Fruit fly (Drosophila melanogaster) whole organism, prepupa: ENCODE measurements around the gene Task7.

ENCODE experiments used
- Blimp-1 ChIP-seq: fragments of 200-800 bp; sonication (Bioruptor generic); optimal IDR thresholded peaks from 3 replicates; lab custom pipeline; 2017; ENCODE audit warnings: missing biosample characterization, missing genetic modification characterization, mild to moderate bottlenecking, moderate library complexity, missing genetic modification reagents
- CG11294 ChIP-seq: fragments of 200-800 bp; sonication (Bioruptor generic); IDR thresholded peaks from 2 replicates; pipeline ENCODE4 v1.3.6; 2022; ENCODE audit warnings: missing biosample characterization, missing genetic modification characterization
- CG11762 ChIP-seq: fragments of 200-800 bp; sonication (Bioruptor generic); optimal IDR thresholded peaks from 3 replicates; lab custom pipeline; 2016; ENCODE audit warnings: missing biosample characterization, missing genetic modification characterization; ENCODE audit not compliant: insufficient read depth
- CG11902 ChIP-seq: fragments of 200-800 bp; sonication (Bioruptor generic); optimal IDR thresholded peaks from 3 replicates; lab custom pipeline; 2016; ENCODE audit warnings: missing biosample characterization, missing genetic modification characterization
- CG15336 ChIP-seq: fragments of 200-800 bp; sonication (Bioruptor generic); IDR thresholded peaks from 2 replicates; pipeline ENCODE4 v1.3.6; 2022; ENCODE audit warnings: missing biosample characterization, missing genetic modification characterization
- CG1621 ChIP-seq: fragments of 200-800 bp; sonication (Bioruptor generic); optimal IDR thresholded peaks from 3 replicates; lab custom pipeline; 2018; ENCODE audit warnings: missing biosample characterization, mild to moderate bottlenecking, missing genetic modification characterization
- CG16779 ChIP-seq: fragments of 200-800 bp; sonication (Bioruptor generic); optimal IDR thresholded peaks from 3 replicates; lab custom pipeline; 2017; ENCODE audit warnings: missing biosample characterization, mild to moderate bottlenecking, missing genetic modification characterization
- CG3032 ChIP-seq: fragments of 200-800 bp; optimal IDR thresholded peaks from 2 replicates; lab custom pipeline; 2019; ENCODE audit warnings: missing biosample characterization, mild to moderate bottlenecking, missing genetic modification characterization, moderate library complexity
- CG31627 ChIP-seq: fragments of 200-800 bp; sonication (Bioruptor generic); optimal IDR thresholded peaks from 3 replicates; lab custom pipeline; 2016; ENCODE audit warnings: missing biosample characterization, missing genetic modification characterization
- CG32006 ChIP-seq: fragments of 200-800 bp; sonication (Bioruptor generic); optimal IDR thresholded peaks from 3 replicates; lab custom pipeline; 2017; ENCODE audit warnings: missing biosample characterization, mild to moderate bottlenecking, missing genetic modification characterization
- CG34406 ChIP-seq: fragments of 200-800 bp; sonication (Bioruptor generic); optimal IDR thresholded peaks from 3 replicates; lab custom pipeline; 2016; ENCODE audit warnings: missing biosample characterization, missing genetic modification characterization
- CG3919 ChIP-seq: fragments of 200-800 bp; sonication (Bioruptor generic); optimal IDR thresholded peaks from 3 replicates; lab custom pipeline; 2016; ENCODE audit warnings: missing biosample characterization, missing genetic modification characterization
- CG4318 ChIP-seq: fragments of 200-800 bp; sonication (Bioruptor generic); optimal IDR thresholded peaks from 3 replicates; lab custom pipeline; 2017; ENCODE audit warnings: missing biosample characterization, mild to moderate bottlenecking, missing genetic modification characterization
- CG6163 ChIP-seq: fragments of 200-800 bp; sonication (Bioruptor generic); IDR thresholded peaks from 3 replicates; pipeline ENCODE4 v1.3.6; 2022; ENCODE audit warnings: missing biosample characterization, missing genetic modification characterization
- CG6276 ChIP-seq: fragments of 200-800 bp; sonication (Bioruptor generic); optimal IDR thresholded peaks from 2 replicates; lab custom pipeline; 2017; ENCODE audit warnings: missing biosample characterization, mild to moderate bottlenecking, missing genetic modification characterization
- CG6792 ChIP-seq: fragments of 200-800 bp; sonication (Bioruptor generic); optimal IDR thresholded peaks from 3 replicates; lab custom pipeline; 2016; ENCODE audit warnings: missing biosample characterization, missing genetic modification characterization
- CG6808 ChIP-seq: fragments of 200-800 bp; sonication (Bioruptor generic); optimal IDR thresholded peaks from 3 replicates; lab custom pipeline; 2017; ENCODE audit warnings: missing biosample characterization, missing genetic modification characterization, mild to moderate bottlenecking, moderate library complexity, missing genetic modification reagents
- CG8119 ChIP-seq: fragments of 200-800 bp; sonication (Bioruptor generic); IDR thresholded peaks from 3 replicates; pipeline ENCODE4 v1.3.6; 2022; ENCODE audit warnings: missing biosample characterization, missing genetic modification characterization
- CG8319 ChIP-seq: fragments of 200-800 bp; sonication (Bioruptor generic); optimal IDR thresholded peaks from 3 replicates; lab custom pipeline; 2016; ENCODE audit warnings: missing biosample characterization, missing genetic modification characterization
- CG8632 ChIP-seq: fragments of 200-800 bp; sonication (Bioruptor generic); optimal IDR thresholded peaks from 3 replicates; lab custom pipeline; 2016; ENCODE audit warnings: missing biosample characterization, missing genetic modification characterization
- Eip75B ChIP-seq: fragments of 200-800 bp; sonication (Bioruptor generic); optimal IDR thresholded peaks from 3 replicates; lab custom pipeline; 2016; ENCODE audit warnings: missing biosample characterization, missing genetic modification characterization
- Eip78C ChIP-seq: fragments of 200-800 bp; sonication (Bioruptor generic); peaks from one replicate; lab custom pipeline; 2016; ENCODE audit warnings: missing biosample characterization, missing genetic modification characterization
- Ets21C ChIP-seq: fragments of 200-800 bp; sonication (Bioruptor generic); optimal IDR thresholded peaks from 3 replicates; lab custom pipeline; 2016; ENCODE audit warnings: missing biosample characterization, missing genetic modification characterization
- Ets96B ChIP-seq: fragments of 200-800 bp; optimal IDR thresholded peaks from 2 replicates; lab custom pipeline; 2019; ENCODE audit warnings: missing biosample characterization, mild to moderate bottlenecking, missing genetic modification characterization, moderate library complexity
- Gug ChIP-seq: fragments of 200-800 bp; sonication (Bioruptor generic); IDR thresholded peaks from 2 replicates; pipeline ENCODE4 v1.3.6; 2022; ENCODE audit warnings: missing biosample characterization, missing genetic modification characterization
- Hr38 ChIP-seq: sonication (Bioruptor generic); optimal IDR thresholded peaks from 2 replicates; lab custom pipeline; 2016; ENCODE audit warnings: missing biosample characterization, missing genetic modification characterization
- Hr39 ChIP-seq: fragments of 200-800 bp; sonication (Bioruptor generic); optimal IDR thresholded peaks from 2 replicates; lab custom pipeline; 2016; ENCODE audit warnings: missing biosample characterization, missing genetic modification characterization
- Lpt ChIP-seq: fragments of 200-800 bp; sonication (Bioruptor generic); optimal IDR thresholded peaks from 3 replicates; lab custom pipeline; 2016; ENCODE audit warnings: missing biosample characterization, missing genetic modification characterization
- Met ChIP-seq: fragments of 200-800 bp; sonication (Bioruptor generic); optimal IDR thresholded peaks from 3 replicates; lab custom pipeline; 2016; ENCODE audit warnings: missing biosample characterization, missing genetic modification characterization
- OdsH ChIP-seq: fragments of 200-800 bp; sonication (Bioruptor generic); optimal IDR thresholded peaks from 3 replicates; lab custom pipeline; 2016; ENCODE audit warnings: missing biosample characterization, missing genetic modification characterization
- Sox102F ChIP-seq: fragments of 200-800 bp; sonication (Bioruptor generic); optimal IDR thresholded peaks from 2 replicates; lab custom pipeline; 2016; ENCODE audit warnings: missing biosample characterization, mild to moderate bottlenecking, missing genetic modification characterization
- Sox14 ChIP-seq: fragments of 200-800 bp; sonication (Bioruptor generic); optimal IDR thresholded peaks from 3 replicates; lab custom pipeline; 2016; ENCODE audit warnings: missing biosample characterization, missing genetic modification characterization
- Sox15 ChIP-seq: fragments of 200-800 bp; sonication (Bioruptor generic); optimal IDR thresholded peaks from 3 replicates; lab custom pipeline; 2016; ENCODE audit warnings: missing biosample characterization, missing genetic modification characterization
- achi ChIP-seq: fragments of 200-800 bp; sonication (Bioruptor generic); optimal IDR thresholded peaks from 3 replicates; lab custom pipeline; 2016; ENCODE audit warnings: missing biosample characterization, missing genetic modification characterization
- acj6 ChIP-seq: fragments of 200-800 bp; sonication (Bioruptor generic); optimal IDR thresholded peaks from 3 replicates; lab custom pipeline; 2016; ENCODE audit warnings: missing biosample characterization, missing genetic modification characterization
- cyc ChIP-seq: fragments of 200-800 bp; sonication (Bioruptor generic); optimal IDR thresholded peaks from 3 replicates; lab custom pipeline; 2016; ENCODE audit warnings: missing biosample characterization, missing genetic modification characterization
- dac ChIP-seq: fragments of 200-800 bp; sonication (Bioruptor generic); optimal IDR thresholded peaks from 2 replicates; lab custom pipeline; 2017; ENCODE audit warnings: missing biosample characterization, mild to moderate bottlenecking, missing genetic modification characterization
- dsx ChIP-seq: fragments of 200-800 bp; optimal IDR thresholded peaks from 3 replicates; lab custom pipeline; 2019; ENCODE audit warnings: missing biosample characterization, mild to moderate bottlenecking, missing genetic modification characterization, moderate library complexity; ENCODE audit not compliant: poor library complexity, severe bottlenecking
- eg ChIP-seq: fragments of 200-800 bp; sonication (Bioruptor generic); IDR thresholded peaks from 3 replicates; pipeline ENCODE4 v1.3.6; 2022; ENCODE audit warnings: missing biosample characterization, missing genetic modification characterization
- esn ChIP-seq: fragments of 200-800 bp; sonication (Bioruptor generic); optimal IDR thresholded peaks from 2 replicates; lab custom pipeline; 2016; ENCODE audit warnings: missing biosample characterization, mild to moderate bottlenecking, missing genetic modification characterization, moderate library complexity
- fd85E ChIP-seq: fragments of 200-800 bp; sonication (Bioruptor generic); optimal IDR thresholded peaks from 3 replicates; lab custom pipeline; 2016; ENCODE audit warnings: missing biosample characterization, missing genetic modification characterization
- fkh ChIP-seq: fragments of 200-800 bp; sonication (Bioruptor generic); optimal IDR thresholded peaks from 3 replicates; lab custom pipeline; 2017; ENCODE audit warnings: missing biosample characterization, mild to moderate bottlenecking, missing genetic modification characterization, moderate library complexity
- lz ChIP-seq: fragments of 200-800 bp; sonication (Bioruptor generic); optimal IDR thresholded peaks from 3 replicates; lab custom pipeline; 2016; ENCODE audit warnings: missing biosample characterization, missing genetic modification characterization
- net ChIP-seq: fragments of 200-800 bp; sonication (Bioruptor generic); optimal IDR thresholded peaks from 3 replicates; lab custom pipeline; 2016; ENCODE audit warnings: missing biosample characterization, missing genetic modification characterization
- salr ChIP-seq, 2 experiments: fragments of 200-800 bp; sonication (Bioruptor generic); optimal IDR thresholded peaks; 3 replicates each; lab custom pipeline; 2016 to 2018; ENCODE audit warnings: missing biosample characterization in 2 of 2, missing genetic modification characterization in 2 of 2, mild to moderate bottlenecking in 1 of 2
- ss ChIP-seq, 2 experiments: fragments of 200-800 bp; sonication (Bioruptor generic); optimal IDR thresholded peaks; 2 replicates in 1 of 2; 3 replicates in 1 of 2; lab custom pipeline; 2017 to 2018; ENCODE audit warnings: mild to moderate bottlenecking in 2 of 2, missing biosample characterization in 2 of 2, missing genetic modification characterization in 2 of 2, moderate library complexity in 1 of 2
- topi ChIP-seq: fragments of 200-800 bp; sonication (Bioruptor generic); optimal IDR thresholded peaks from 3 replicates; lab custom pipeline; 2016; ENCODE audit warnings: missing biosample characterization, missing genetic modification characterization

Gene Task7

dm6 chr3R:9404104-9404512 is 8.0 kb downstream of the Task7 start, which contains the start of the genes CG9356, BBIP1 and CG8135:
CG9356 (minus strand) TSS chr3R:9404269.
BBIP1 (plus strand) TSS chr3R:9404385.
CG8135 (plus strand) TSS chr3R:9404385.
- TF ChIP-seq CG11762 (GFP tag; lab: Kevin White, UChicago): peak; percentile 54
- TF ChIP-seq OdsH (GFP tag; lab: Kevin White, UChicago): no peak
- TF ChIP-seq fkh (GFP tag; lab: Kevin White, UChicago): no peak
- no peak for TF ChIP-seq Ets96B (tag; lab: Kevin White, UChicago)
- TF ChIP-seq CG11902: peak; percentile 14
- TF ChIP-seq acj6 (GFP tag; lab: Kevin White, UChicago): peak; percentile 74
- TF ChIP-seq Eip75B (GFP tag; lab: Kevin White, UChicago): no peak
- peak; percentile 44 for TF ChIP-seq CG3032 (tag; lab: Kevin White, UChicago)
- TF ChIP-seq Sox14 (GFP tag; lab: Kevin White, UChicago): peak; percentile 85
- TF ChIP-seq dac (GFP tag; lab: Kevin White, UChicago): no peak
- peak; percentile 82 for TF ChIP-seq cyc (GFP tag; lab: Kevin White, UChicago)
- no peak for TF ChIP-seq eg (GFP tag; lab: Robert Waterston, UW)
- TF ChIP-seq Hr39 (GFP tag; lab: Kevin White, UChicago): no peak
- peak; percentile 79 for TF ChIP-seq lz (GFP tag; lab: Kevin White, UChicago)
- peak; percentile 61; the same call in 2 of the 3 replicates for TF ChIP-seq CG6163 (GFP tag; lab: Robert Waterston, UW)
- peak; percentile 52 for TF ChIP-seq Gug (GFP tag; lab: Robert Waterston, UW)
- no peak for TF ChIP-seq ss (GFP tag; optimal IDR thresholded peaks at IDR 0.05; lab: Kevin White, UChicago)
- TF ChIP-seq Eip78C (GFP tag; lab: Kevin White, UChicago): peak; percentile 91
- TF ChIP-seq Sox15: peak; percentile 33
- no peak for TF ChIP-seq CG6792 (GFP tag; lab: Kevin White, UChicago)
- TF ChIP-seq topi (GFP tag; lab: Kevin White, UChicago): peak; percentile 68
- TF ChIP-seq Ets21C: no peak
- TF ChIP-seq Blimp-1: no peak
- no peak for TF ChIP-seq Hr38 (GFP tag; lab: Kevin White, UChicago)
- no peak for TF ChIP-seq CG3919 (GFP tag; lab: Kevin White, UChicago)
- no peak for TF ChIP-seq achi (GFP tag; lab: Kevin White, UChicago)
- peak; percentile 43; the same call in 1 of the 2 replicates for TF ChIP-seq CG15336 (GFP tag; lab: Robert Waterston, UW)
- TF ChIP-seq CG31627 (GFP tag; lab: Kevin White, UChicago): peak; percentile 78
- TF ChIP-seq CG4318: no peak
- TF ChIP-seq CG6808 (GFP tag; lab: Kevin White, UChicago): no peak
- peak; percentile 28 for TF ChIP-seq CG34406 (GFP tag; lab: Kevin White, UChicago)
- TF ChIP-seq CG11294: 0 out of 2 replicates have a peak, but pooled peaks have one; percentile 17
- TF ChIP-seq esn: peak; percentile 85
- no peak for TF ChIP-seq net
- peak; percentile 3 for TF ChIP-seq Lpt (GFP tag; lab: Kevin White, UChicago)
- TF ChIP-seq CG8319 (GFP tag; lab: Kevin White, UChicago): peak; percentile 53
- no peak for TF ChIP-seq CG1621 (tag; lab: Kevin White, UChicago)
- no peak for TF ChIP-seq CG6276
- TF ChIP-seq, all 60 proteins: peak for 19

dm6 chr3R:9401127-9401603 is 10.9 kb downstream of the Task7 start, which contains the start of the genes RpL34b and CG8132:
RpL34b (minus strand) TSS chr3R:9401226.
CG8132 (plus strand) TSS chr3R:9401495.
- no peak for TF ChIP-seq CG6276
- peak; percentile 89 for TF ChIP-seq achi (GFP tag; lab: Kevin White, UChicago)
- peak; percentile 88 for TF ChIP-seq CG34406 (GFP tag; lab: Kevin White, UChicago)
- peak; percentile 96 for TF ChIP-seq Gug (GFP tag; lab: Robert Waterston, UW)
- TF ChIP-seq CG8119 (GFP tag; lab: Robert Waterston, UW): peak; percentile 86
- peak; percentile 86 for TF ChIP-seq Lpt (GFP tag; lab: Kevin White, UChicago)
- peak; percentile 79 for TF ChIP-seq fd85E (GFP tag; lab: Kevin White, UChicago)
- TF ChIP-seq CG15336 (GFP tag; lab: Robert Waterston, UW): peak; percentile 86
- peak; percentile 86 for TF ChIP-seq CG8632 (GFP tag; lab: Kevin White, UChicago)
- peak; percentile 96 for TF ChIP-seq CG3032 (tag; lab: Kevin White, UChicago)
- TF ChIP-seq eg (GFP tag; lab: Robert Waterston, UW): peak; percentile 97
- peak; percentile 39 for TF ChIP-seq Hr38 (GFP tag; lab: Kevin White, UChicago)
- TF ChIP-seq CG6163 (GFP tag; lab: Robert Waterston, UW): peak; percentile 91
- TF ChIP-seq Ets96B (tag; lab: Kevin White, UChicago): peak; percentile 84
- peak; percentile 89 for TF ChIP-seq CG32006 (GFP tag; lab: Kevin White, UChicago)
- peak; percentile 97 for TF ChIP-seq lz (GFP tag; lab: Kevin White, UChicago)
- no peak for TF ChIP-seq CG4318
- peak; percentile 81 for TF ChIP-seq dsx (GFP tag; lab: Kevin White, UChicago)
- TF ChIP-seq Sox102F (GFP tag; lab: Kevin White, UChicago): peak; percentile 92
- peak; percentile 93 for TF ChIP-seq Met (GFP tag; lab: Kevin White, UChicago)
- peak; percentile 96 for TF ChIP-seq Eip75B (GFP tag; lab: Kevin White, UChicago)
- peak; percentile 90 for TF ChIP-seq CG11902
- TF ChIP-seq CG6808 (GFP tag; lab: Kevin White, UChicago): peak; percentile 84
- TF ChIP-seq salr (GFP tag; optimal IDR thresholded peaks at IDR 0.05; lab: Kevin White, UChicago): peak; percentile 76 to 89
- peak; percentile 92 for TF ChIP-seq CG6792 (GFP tag; lab: Kevin White, UChicago)
- peak; percentile 71 for TF ChIP-seq CG16779 (tag; lab: Kevin White, UChicago)
